Worm (Caenorhabditis elegans): ENCODE measurements around the gene slc-17.3.

ce11 chrIII:7897733-7898132 is 32.6 kb upstream of the slc-17.3 start:
- TF ChIP-seq elt-1 (tag; optimal IDR thresholded peaks at IDR 0.05; ENCODE audit: borderline replicate concordance, insufficient read depth) (no peak), lin-32 (GFP tag; optimal IDR thresholded peaks at IDR 0.05) (no peak), sem-2 (GFP tag; optimal IDR thresholded peaks at IDR 0.05) (no peak)

Data from whole organism, mixed stage, embryonic.